Fruit fly (Drosophila melanogaster): ENCODE data around the gene MagR.
A peak's percentile ranks its signal among the peaks of the same experiment; 100 is the strongest.

Gene MagR

DNA sequence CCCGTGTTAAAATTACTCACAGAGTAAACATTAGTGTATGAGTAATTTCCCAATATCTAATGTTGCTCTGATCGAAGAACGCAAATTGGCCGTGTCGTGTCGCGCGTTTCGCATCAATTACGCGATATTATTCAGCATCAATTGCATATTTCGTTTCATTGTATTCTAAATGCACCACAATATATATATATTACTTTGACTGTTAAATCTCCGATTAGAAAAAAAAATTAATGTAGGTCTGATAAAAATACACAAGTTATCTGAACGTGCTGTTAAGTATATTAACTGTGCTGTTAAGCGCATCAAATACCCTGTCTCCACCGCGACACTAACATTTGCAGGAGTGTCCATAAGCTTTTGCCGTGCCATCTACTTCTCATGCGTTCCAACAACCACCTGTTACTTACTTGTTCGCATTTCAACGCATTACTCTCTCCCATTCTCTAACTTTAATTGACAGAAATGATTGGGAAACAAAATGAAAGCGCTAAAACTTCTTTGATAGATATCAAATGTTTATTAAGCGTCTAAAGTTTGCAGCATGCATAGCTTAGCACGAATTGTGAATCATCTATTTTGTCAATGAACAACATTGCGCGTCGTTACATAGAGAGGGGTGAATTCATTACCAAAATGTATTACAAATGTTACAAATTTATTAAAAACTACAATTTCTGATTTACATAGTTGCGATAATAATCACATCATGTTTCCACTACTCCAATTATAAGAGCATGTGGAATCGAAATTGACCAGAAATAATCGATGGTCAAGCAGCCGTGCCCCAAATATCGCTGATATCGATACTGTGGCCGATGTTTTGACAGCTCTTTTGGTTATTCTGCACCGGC lies 26.6 kb downstream of the MagR start, which contains the start of the genes Graf and mRpL3 (continued):
- TF ChIP-seq Ets97D (GFP tag; optimal IDR thresholded peaks at IDR 0.05) (no peak), odd (GFP tag; optimal IDR thresholded peaks at IDR 0.05) (no peak), sim (GFP tag; IDR thresholded peaks at IDR 0.05) (no peak), gsb-n (tag; optimal IDR thresholded peaks at IDR 0.05) (no peak), mld (GFP tag; IDR thresholded peaks at IDR 0.05; ENCODE audit: partially characterized antibody) (peak; percentile 92), sna (GFP tag; IDR thresholded peaks at IDR 0.05; ENCODE audit: partially characterized antibody) (peak; percentile 83), ems (GFP tag; optimal IDR thresholded peaks at IDR 0.05) (no peak), MBD-R2 (GFP tag; IDR thresholded peaks at IDR 0.05) (no peak), ATbp (GFP tag; optimal IDR thresholded peaks at IDR 0.05) (no peak), CG9797 (GFP tag; optimal IDR thresholded peaks at IDR 0.05) (no peak), knrl (GFP tag; IDR thresholded peaks at IDR 0.05; ENCODE audit: partially characterized antibody) (peak; percentile 89), CG10654 (GFP tag; optimal IDR thresholded peaks at IDR 0.05) (no peak), Drgx (GFP tag; IDR thresholded peaks at IDR 0.05) (no peak), Dp (GFP tag; optimal IDR thresholded peaks at IDR 0.05) (no peak), dimm (GFP tag; IDR thresholded peaks at IDR 0.05) (no peak), Rx (GFP tag; IDR thresholded peaks at IDR 0.05) (no peak), dmrt99B (tag; optimal IDR thresholded peaks at IDR 0.05) (no peak), CG12769 (tag; optimal IDR thresholded peaks at IDR 0.05) (no peak), CG6813 (GFP tag; optimal IDR thresholded peaks at IDR 0.05) (no peak), Neu2 (GFP tag; optimal IDR thresholded peaks at IDR 0.05; ENCODE audit: borderline replicate concordance) (no peak), CG6254 (GFP tag; optimal IDR thresholded peaks at IDR 0.05) (no peak), kay (GFP tag; optimal IDR thresholded peaks at IDR 0.05) (no peak), zen2 (GFP tag; IDR thresholded peaks at IDR 0.05; ENCODE audit: partially characterized antibody) (peak; percentile 88), CG2116 (GFP tag; optimal IDR thresholded peaks at IDR 0.05) (peak; percentile 47), yki (optimal IDR thresholded peaks at IDR 0.05) (no peak), jumu (GFP tag; optimal IDR thresholded peaks at IDR 0.05) (no peak), gsb (GFP tag; IDR thresholded peaks at IDR 0.05) (no peak), CG10321 (GFP tag; IDR thresholded peaks at IDR 0.05) (no peak), CG4707 (GFP tag; optimal IDR thresholded peaks at IDR 0.05) (no peak), lbe (GFP tag; optimal IDR thresholded peaks at IDR 0.05) (no peak), Ets65A (GFP tag) (no peak), CG3726 (GFP tag; IDR thresholded peaks at IDR 0.05) (no peak), E2f1 (GFP tag; IDR thresholded peaks at IDR 0.05) (no peak), BtbVII (GFP tag; optimal IDR thresholded peaks at IDR 0.05) (no peak), CG10274 (GFP tag; optimal IDR thresholded peaks at IDR 0.05) (no peak), MTF-1 (GFP tag; optimal IDR thresholded peaks at IDR 0.05; ENCODE audit: borderline replicate concordance) (no peak), CG5245 (GFP tag; optimal IDR thresholded peaks at IDR 0.05) (no peak), Hmx (GFP tag; optimal IDR thresholded peaks at IDR 0.05) (no peak), CG7357 (GFP tag; IDR thresholded peaks at IDR 0.05) (peak; percentile 85), CG2120 (GFP tag; optimal IDR thresholded peaks at IDR 0.05) (peak; percentile 5), CG17612 (GFP tag; IDR thresholded peaks at IDR 0.05) (no peak), ci (GFP tag; IDR thresholded peaks at IDR 0.05) (no peak), Nf-YC (tag; optimal IDR thresholded peaks at IDR 0.05) (no peak), CG6272 (GFP tag; IDR thresholded peaks at IDR 0.05) (no peak), maf-S (GFP tag; optimal IDR thresholded peaks at IDR 0.05) (no peak), B-H2 (GFP tag; optimal IDR thresholded peaks at IDR 0.05) (no peak), CG15514 (GFP tag; optimal IDR thresholded peaks at IDR 0.05) (peak; percentile 19), CG10431 (GFP tag; optimal IDR thresholded peaks at IDR 0.05) (no peak), lov (optimal IDR thresholded peaks at IDR 0.05) (no peak), lov (GFP tag; IDR thresholded peaks at IDR 0.05) (no peak)

Measured in whole organism, embryonic.